1 worm cellular context compared by ENCODE assay signal in genomic region chrIII:7155631-7156030, ce11.
TF ChIP-seq lines count a peak whose summit lies in the region.

No protein-coding gene starts in this region.

TF ChIP-seq in whole organism, L1 larva, 84 proteins besides CTCF, POLR2A, EP300 and RAD21 (continued from another document):
- TF ChIP-seq nhr-47 (tag; optimal IDR thresholded peaks at IDR 0.05; lab: Kevin White, UChicago) (peak; percentile 95), mdl-1 (tag; optimal IDR thresholded peaks at IDR 0.05; lab: Kevin White, UChicago) (peak; percentile 91 to 99), unc-30 (tag; optimal IDR thresholded peaks at IDR 0.05; lab: Kevin White, UChicago) (no peak), vab-15 (tag; optimal IDR thresholded peaks at IDR 0.05; lab: Kevin White, UChicago) (no peak), mab-9 (GFP tag; IDR thresholded peaks at IDR 0.05; lab: Robert Waterston, UW) (peak; percentile 82), egl-27 (tag; optimal IDR thresholded peaks at IDR 0.05; lab: Kevin White, UChicago) (peak; percentile 100), nhr-85 (tag; lab: Kevin White, UChicago) (peak; percentile 97), aly-2 (tag; optimal IDR thresholded peaks at IDR 0.05; lab: Kevin White, UChicago) (peak; percentile 69), hpl-2 (GFP tag; optimal IDR thresholded peaks at IDR 0.05; lab: Kevin White, UChicago) (peak; percentile 75), ztf-11 (tag; optimal IDR thresholded peaks at IDR 0.05; lab: Kevin White, UChicago) (peak in 1 of 2 experiments; percentile 43), nhr-11 (tag; optimal IDR thresholded peaks at IDR 0.05; lab: Kevin White, UChicago) (peak; percentile 92), dpl-1 (GFP tag; optimal IDR thresholded peaks at IDR 0.05; lab: Kevin White, UChicago) (peak; percentile 64 to 74 (median 72)), ceh-8 (GFP tag; optimal IDR thresholded peaks at IDR 0.05; lab: Kevin White, UChicago) (peak; percentile 82), pax-3 (tag; optimal IDR thresholded peaks at IDR 0.05; lab: Kevin White, UChicago) (peak; percentile 82), zip-4 (GFP tag; optimal IDR thresholded peaks at IDR 0.05; lab: Kevin White, UChicago) (peak; percentile 49), C34B4.2 (tag; optimal IDR thresholded peaks at IDR 0.05; lab: Kevin White, UChicago) (no peak), fkh-4 (tag; optimal IDR thresholded peaks at IDR 0.05; lab: Kevin White, UChicago; ENCODE audit: borderline replicate concordance) (peak; percentile 13), nhr-19 (GFP tag; conservative IDR thresholded peaks at IDR 0.05; lab: Robert Waterston, UW) (peak; percentile 93)
